Fruit fly (Drosophila melanogaster): ENCODE results near the gene ND-PDSW.

Gene ND-PDSW

DNA sequence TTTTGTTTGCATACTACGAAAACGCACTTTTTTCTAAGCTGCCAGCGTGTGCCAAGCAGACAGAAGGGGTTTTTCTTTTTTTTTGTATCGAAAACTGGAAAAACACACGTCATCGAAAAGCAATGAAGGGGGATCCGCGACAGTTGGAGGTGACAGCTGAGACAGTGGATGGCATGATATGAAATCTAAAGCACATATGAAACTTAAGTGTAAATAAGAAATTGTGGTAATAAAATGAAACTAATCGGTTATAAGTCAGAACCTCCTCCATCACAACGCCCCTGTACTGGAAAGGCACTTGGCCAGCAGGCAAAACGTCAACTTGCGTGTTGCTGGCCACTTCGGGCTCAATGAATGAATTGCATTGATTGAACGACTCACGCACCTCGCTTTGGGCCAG is 17.7 kb downstream of the ND-PDSW start:
- TF ChIP-seq insv (optimal IDR thresholded peaks at IDR 0.05), result no peak
- no peak for TF ChIP-seq ttk (optimal IDR thresholded peaks at IDR 0.05)
- no peak for TF ChIP-seq h (optimal IDR thresholded peaks at IDR 0.05)
- TF ChIP-seq psq (optimal IDR thresholded peaks at IDR 0.05), result no peak
- no peak for TF ChIP-seq Myc (optimal IDR thresholded peaks at IDR 0.05)
- no peak for TF ChIP-seq Sin3A (optimal IDR thresholded peaks at IDR 0.05)

DNA sequence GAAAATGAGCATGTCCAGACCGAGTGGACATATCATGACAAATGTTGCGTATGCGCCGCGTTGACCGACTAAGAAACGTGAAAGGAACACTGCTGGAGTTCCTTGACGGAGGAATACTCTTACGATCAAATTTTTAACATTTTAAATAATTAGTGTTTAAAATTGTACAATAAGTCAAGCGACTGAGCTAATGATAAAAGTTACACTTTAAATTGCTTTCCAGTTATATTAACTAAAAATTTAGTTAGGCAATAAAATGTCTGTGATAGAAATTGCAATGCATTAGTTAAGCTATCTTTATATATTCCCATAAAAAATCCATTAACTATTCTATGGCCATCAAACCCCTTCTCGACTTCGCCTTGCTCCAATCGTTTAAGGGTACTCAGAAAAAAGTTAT is 18.8 kb downstream of the ND-PDSW start:
- TF ChIP-seq insv (optimal IDR thresholded peaks at IDR 0.05), result no peak
- TF ChIP-seq Sin3A (optimal IDR thresholded peaks at IDR 0.05), result no peak
- no peak for TF ChIP-seq h (optimal IDR thresholded peaks at IDR 0.05)
- no peak for TF ChIP-seq ttk (optimal IDR thresholded peaks at IDR 0.05)
- TF ChIP-seq psq (optimal IDR thresholded peaks at IDR 0.05), result no peak
- no peak for TF ChIP-seq Myc (optimal IDR thresholded peaks at IDR 0.05)

DNA sequence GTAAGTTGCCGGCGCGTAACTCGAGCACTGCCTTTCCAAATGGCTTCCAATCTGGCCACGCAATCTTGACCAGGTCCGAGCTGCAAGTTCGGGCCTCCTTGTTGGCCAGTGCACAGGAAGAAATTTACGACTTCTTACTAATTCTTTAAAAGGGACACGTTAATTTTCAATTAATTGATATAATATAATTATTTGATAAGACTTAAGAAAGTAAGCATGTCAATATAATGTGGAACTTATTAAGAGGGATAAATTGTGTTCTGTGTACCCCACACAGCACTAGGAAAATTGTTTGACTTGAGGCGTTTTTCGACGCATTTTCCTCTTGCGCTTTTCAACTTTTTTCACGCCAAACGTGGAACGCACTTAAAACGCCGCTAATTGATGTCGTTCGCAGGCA is 19.5 kb downstream of the ND-PDSW start:
- TF ChIP-seq insv (optimal IDR thresholded peaks at IDR 0.05), result no peak
- no peak for TF ChIP-seq psq (optimal IDR thresholded peaks at IDR 0.05)
- TF ChIP-seq Myc (optimal IDR thresholded peaks at IDR 0.05), result no peak
- TF ChIP-seq h (optimal IDR thresholded peaks at IDR 0.05), result no peak

DNA sequence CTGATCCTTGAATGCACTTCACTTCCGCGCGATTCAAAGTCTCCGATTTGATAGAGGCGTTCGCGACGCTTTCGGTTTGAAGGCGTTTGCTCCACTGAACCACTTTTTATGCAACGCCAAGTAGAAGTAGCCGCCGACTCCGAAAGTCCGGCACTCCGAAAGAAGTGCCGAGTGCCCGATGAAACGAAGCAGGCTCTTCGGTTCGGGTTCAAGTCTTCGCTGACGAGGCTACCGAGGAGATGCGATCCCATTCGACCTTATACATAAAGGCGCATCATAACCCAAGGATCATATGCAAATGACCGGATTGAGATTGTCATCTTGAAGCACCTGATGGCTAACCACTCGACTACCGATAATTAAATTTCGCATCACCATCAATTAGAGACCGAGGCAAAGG is 25.0 kb downstream of the ND-PDSW start, which contains the start of gene CG15414:
CG15414 (minus strand) TSS at position 101 of the 400 bp plus-strand sequence.
- TF ChIP-seq Myc (optimal IDR thresholded peaks at IDR 0.05), result no peak
- TF ChIP-seq insv (optimal IDR thresholded peaks at IDR 0.05), result no peak
- no peak for TF ChIP-seq Sin3A (optimal IDR thresholded peaks at IDR 0.05)
- TF ChIP-seq h (optimal IDR thresholded peaks at IDR 0.05), result no peak
- no peak for TF ChIP-seq psq (optimal IDR thresholded peaks at IDR 0.05)
- TF ChIP-seq ttk (optimal IDR thresholded peaks at IDR 0.05), result no peak

DNA sequence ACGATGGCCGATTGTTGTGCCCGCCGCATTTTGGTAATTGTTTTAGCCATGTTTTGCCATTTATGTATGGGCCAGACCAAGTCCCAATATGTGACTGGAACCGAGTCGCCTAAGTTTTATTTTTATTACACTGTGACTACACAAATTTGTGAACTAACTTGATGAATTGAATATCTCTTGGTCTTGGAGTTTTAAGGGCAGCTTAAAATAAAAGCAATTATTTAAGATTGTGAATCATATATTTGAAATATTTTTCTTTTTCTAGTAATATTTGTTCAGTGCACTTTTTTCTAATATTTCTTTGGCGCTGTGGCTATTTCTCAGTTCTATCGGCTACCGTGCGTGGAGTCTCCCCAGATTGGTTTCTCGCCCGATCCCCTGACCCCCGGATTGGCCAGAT is 27.5 kb downstream of the ND-PDSW start:
- TF ChIP-seq h (optimal IDR thresholded peaks at IDR 0.05) (no peak), psq (optimal IDR thresholded peaks at IDR 0.05) (no peak), ttk (optimal IDR thresholded peaks at IDR 0.05) (no peak), insv (optimal IDR thresholded peaks at IDR 0.05) (no peak), Sin3A (optimal IDR thresholded peaks at IDR 0.05) (no peak), Myc (optimal IDR thresholded peaks at IDR 0.05) (no peak)

DNA sequence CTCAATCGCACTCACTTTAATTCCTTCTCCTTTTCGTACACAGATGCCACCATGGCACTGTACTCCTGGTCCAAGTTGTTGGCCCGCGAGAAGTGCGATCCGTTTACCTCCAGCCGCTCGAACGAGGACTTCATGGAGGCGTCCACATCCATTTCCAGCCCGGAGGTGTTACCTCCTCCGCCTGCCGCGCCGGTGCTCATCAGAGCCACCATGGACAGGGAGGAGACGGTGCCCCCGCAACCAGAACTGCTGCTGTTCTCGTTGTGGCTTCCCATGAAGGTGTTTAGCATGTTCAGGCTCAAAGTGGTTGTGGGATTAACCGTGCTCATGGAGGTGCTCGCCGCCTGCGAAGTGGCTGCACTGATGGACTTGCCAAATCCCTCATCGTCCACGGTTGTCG is 29.5 kb downstream of the ND-PDSW start:
- TF ChIP-seq psq (optimal IDR thresholded peaks at IDR 0.05) (no peak), ttk (optimal IDR thresholded peaks at IDR 0.05) (no peak)

DNA sequence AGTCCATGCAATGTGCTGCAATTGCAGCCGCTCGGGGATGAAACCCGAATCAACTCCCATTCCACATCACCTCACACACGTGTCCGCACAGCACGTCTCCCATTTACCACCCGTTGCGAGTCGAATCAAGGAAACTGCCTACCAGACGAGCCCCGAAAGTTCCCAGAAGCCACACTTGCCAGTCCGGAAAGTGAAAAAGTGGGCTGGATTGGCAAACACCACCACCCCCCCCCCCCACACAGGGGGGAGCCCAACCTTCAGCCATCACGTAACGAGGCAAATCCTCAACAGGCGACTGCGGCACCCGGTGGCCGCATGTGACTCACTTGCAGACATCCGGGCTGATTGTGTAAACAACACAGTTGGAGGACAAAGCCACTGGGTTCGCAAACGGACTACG is 38.9 kb downstream of the ND-PDSW start:
- TF ChIP-seq ttk (optimal IDR thresholded peaks at IDR 0.05), result no peak
- TF ChIP-seq Sin3A (optimal IDR thresholded peaks at IDR 0.05), result no peak
- TF ChIP-seq h (optimal IDR thresholded peaks at IDR 0.05), result no peak
- no peak for TF ChIP-seq insv (optimal IDR thresholded peaks at IDR 0.05)
- TF ChIP-seq Myc (optimal IDR thresholded peaks at IDR 0.05), result no peak
- TF ChIP-seq psq (optimal IDR thresholded peaks at IDR 0.05), result no peak

DNA sequence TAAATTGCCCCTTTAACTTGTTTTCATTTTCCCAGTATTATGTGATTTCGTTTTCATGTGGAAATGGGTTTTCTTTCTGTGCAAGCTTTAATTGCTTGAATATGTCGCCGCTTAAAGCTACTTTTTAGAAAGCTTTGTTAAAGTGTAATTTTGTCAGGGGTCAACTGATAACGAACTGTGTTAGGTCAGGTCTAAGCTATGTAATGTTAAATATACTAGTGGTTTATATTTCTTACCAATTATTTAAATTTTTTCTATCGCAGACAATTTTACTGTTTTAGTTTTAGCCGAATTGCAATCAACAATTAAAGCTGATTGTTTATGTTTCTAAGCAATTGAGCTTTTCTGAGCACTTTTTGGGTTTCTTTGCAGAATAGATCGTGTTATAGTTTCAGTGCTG is 40.4 kb downstream of the ND-PDSW start:
- TF ChIP-seq Sin3A (optimal IDR thresholded peaks at IDR 0.05), result no peak

DNA sequence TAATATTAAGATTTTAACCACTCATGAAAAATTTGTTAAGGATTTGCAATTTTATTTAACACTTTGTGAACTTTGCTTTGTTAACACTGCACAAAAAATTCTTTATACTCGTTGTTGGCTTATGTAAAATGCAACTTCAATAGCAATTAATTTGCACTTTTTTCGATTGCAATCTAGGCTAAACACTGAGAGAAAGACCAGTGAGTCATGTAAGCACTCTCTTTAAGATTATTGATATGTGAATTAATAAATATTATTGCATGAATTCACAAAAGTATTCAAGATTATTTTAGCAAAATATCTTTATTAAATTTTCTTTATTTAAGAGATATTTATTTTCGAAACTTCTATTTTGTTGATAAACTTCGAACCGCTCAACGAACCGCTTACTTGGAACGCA is 40.8 kb downstream of the ND-PDSW start:
- TF ChIP-seq insv (optimal IDR thresholded peaks at IDR 0.05) (no peak), ttk (optimal IDR thresholded peaks at IDR 0.05) (no peak), Sin3A (optimal IDR thresholded peaks at IDR 0.05) (no peak), psq (optimal IDR thresholded peaks at IDR 0.05) (no peak), h (optimal IDR thresholded peaks at IDR 0.05) (no peak), Myc (optimal IDR thresholded peaks at IDR 0.05) (no peak)

DNA sequence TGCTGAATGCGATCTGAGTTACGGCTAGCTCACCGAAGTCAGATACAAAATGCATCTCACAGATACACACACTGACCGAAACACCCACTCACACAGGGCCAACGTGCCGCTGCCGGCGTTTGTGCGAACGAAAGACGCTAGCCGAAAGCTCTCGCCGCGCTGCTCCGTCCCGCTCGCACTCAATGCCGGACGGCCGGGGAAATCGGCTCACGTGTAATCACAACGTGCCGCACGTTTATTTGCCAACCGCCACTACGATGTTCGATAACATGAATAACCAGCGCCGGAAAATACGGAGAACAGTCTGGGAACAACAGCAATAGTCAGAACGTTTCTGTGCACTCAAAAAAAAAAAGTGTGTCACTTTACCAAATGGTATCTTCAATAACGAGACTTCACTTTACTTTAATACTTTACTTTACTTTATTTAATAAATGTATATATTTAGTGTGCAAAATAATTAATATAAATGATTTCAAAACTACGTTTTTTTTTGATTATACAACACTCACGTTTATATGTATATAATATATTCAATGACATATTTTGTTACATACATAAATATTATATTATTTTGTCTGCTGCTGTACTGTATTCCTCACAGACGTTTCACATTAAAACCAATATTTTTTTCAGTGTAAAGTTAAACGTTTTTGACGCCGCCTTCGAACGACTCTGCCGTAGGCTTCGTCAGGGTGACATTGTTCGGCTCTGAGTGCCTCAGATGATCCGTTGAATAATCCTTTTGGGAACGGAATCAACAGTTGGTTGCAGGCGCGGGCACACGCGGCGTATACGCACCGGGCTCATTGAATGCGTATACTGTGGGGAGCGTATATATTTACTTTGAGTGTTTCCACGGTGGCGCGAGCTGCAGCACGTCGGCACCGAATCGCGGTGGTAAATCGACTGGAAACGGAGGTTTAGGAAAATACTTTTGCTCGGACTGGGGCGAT is 41.5 kb downstream of the ND-PDSW start, which contains the start of gene tim:
tim (minus strand) TSS at position 911 of the 956 bp plus-strand sequence.
- TF ChIP-seq ttk (optimal IDR thresholded peaks at IDR 0.05) (no peak), Sin3A (optimal IDR thresholded peaks at IDR 0.05) (no peak), psq (optimal IDR thresholded peaks at IDR 0.05) (no peak), h (optimal IDR thresholded peaks at IDR 0.05) (no peak), Myc (optimal IDR thresholded peaks at IDR 0.05) (no peak), insv (optimal IDR thresholded peaks at IDR 0.05) (no peak)

DNA sequence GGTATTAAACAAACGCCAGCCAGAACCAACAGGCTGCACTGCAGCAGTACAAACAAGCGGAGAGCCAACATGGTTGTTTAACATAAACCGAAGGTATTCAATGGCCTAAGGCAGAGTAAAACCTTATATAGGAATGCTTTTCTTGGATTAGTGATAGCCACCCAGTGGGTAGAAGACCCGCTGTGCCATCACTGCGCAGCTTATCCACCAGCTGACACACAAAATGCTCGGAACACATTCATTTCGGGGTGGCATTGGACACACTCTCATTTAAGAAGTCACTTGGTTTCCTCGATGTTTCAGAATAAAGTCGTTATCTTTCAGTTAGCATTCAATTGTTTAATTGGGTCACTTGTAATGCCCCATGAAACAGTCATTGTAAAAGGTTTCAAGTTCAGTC is 44.0 kb downstream of the ND-PDSW start, which contains the start of gene CG31954:
CG31954 (minus strand) TSS at position 101 of the 400 bp plus-strand sequence.
- TF ChIP-seq ttk (optimal IDR thresholded peaks at IDR 0.05), result no peak
- TF ChIP-seq insv (optimal IDR thresholded peaks at IDR 0.05), result no peak
- TF ChIP-seq Myc (optimal IDR thresholded peaks at IDR 0.05), result no peak

DNA sequence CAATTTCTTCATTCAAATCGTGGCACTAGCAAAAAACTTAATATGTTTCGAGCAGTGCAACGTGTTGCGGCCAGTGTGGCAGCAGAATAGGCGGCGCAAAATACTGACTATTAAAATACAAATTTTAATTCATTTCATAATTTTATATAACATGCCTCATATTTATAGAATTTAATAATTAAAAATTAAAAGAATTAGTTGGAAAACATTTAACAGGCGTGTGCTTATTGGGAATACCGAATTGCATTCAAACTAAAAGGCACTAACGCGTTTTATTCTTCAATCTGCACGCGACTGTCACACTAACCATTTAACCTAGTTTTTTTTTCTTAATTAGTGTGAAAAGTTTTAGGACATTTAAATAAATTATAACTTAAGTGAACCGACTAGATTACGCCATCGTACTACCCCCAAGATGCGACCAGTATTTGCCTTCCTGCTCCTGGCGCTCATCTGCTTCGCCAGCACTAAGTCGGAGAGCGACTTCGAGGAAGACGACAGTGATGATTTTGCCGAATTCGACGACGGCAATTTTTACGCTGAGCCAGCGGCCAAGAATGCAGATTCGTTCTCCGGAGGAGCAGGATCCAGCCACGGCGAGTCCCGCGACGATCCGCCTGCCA is 48.7 kb downstream of the ND-PDSW start, which contains the start of the genes LeuRS and CG17593:
LeuRS (minus strand) TSS at position 88 of the 623 bp plus-strand sequence.
CG17593 (plus strand) TSS at position 304 of the 623 bp plus-strand sequence.
- TF ChIP-seq h (optimal IDR thresholded peaks at IDR 0.05) (no peak), Sin3A (optimal IDR thresholded peaks at IDR 0.05) (no peak), Myc (optimal IDR thresholded peaks at IDR 0.05) (no peak), insv (optimal IDR thresholded peaks at IDR 0.05) (no peak), ttk (optimal IDR thresholded peaks at IDR 0.05) (no peak), psq (optimal IDR thresholded peaks at IDR 0.05) (no peak)

Data from Kc167 (cell line).